Worm (Caenorhabditis elegans) whole organism, L2 larva: ENCODE measurements around the gene nlp-13.
"Not testable (repeated sequence)": the region's sequence is repeated elsewhere in the genome, so short reads cannot be mapped to it uniquely, and the experiment has no call there.

Experiments used
- F13H6.1 ChIP-seq: sonication (generic microtip); optimal IDR thresholded peaks from 2 replicates; lab custom pipeline; 2016; ENCODE audit warnings: missing genetic modification characterization, missing compliant biosample characterization
- R02D3.7 ChIP-seq: fragments of 150-350 bp; optimal IDR thresholded peaks from 2 replicates; lab custom pipeline; 2014; ENCODE audit warnings: missing biosample characterization, missing genetic modification characterization
- ZK546.5 ChIP-seq: sonication (generic microtip); optimal IDR thresholded peaks from 2 replicates; lab custom pipeline; 2017; ENCODE audit warnings: missing biosample characterization, missing genetic modification characterization
- alr-1 ChIP-seq: fragments of 150-350 bp; optimal IDR thresholded peaks from 2 replicates; lab custom pipeline; 2014; ENCODE audit warnings: missing biosample characterization, missing genetic modification characterization
- ama-1 ChIP-seq: fragments of 150-350 bp; optimal IDR thresholded peaks from 2 replicates; lab custom pipeline; 2018; ENCODE audit warnings: inconsistent platforms
- blmp-1 ChIP-seq: sonication (generic microtip); optimal IDR thresholded peaks from 2 replicates; lab custom pipeline; 2017; ENCODE audit warnings: missing genetic modification characterization, mild to moderate bottlenecking, missing compliant biosample characterization, antibody characterized with exemption, moderate library complexity; ENCODE audit not compliant: insufficient read depth
- ceh-16 ChIP-seq: fragments of 150-350 bp; optimal IDR thresholded peaks from 2 replicates; lab custom pipeline; 2014; ENCODE audit warnings: missing biosample characterization, missing genetic modification characterization
- ceh-82 ChIP-seq: fragments of 150-350 bp; optimal IDR thresholded peaks from 2 replicates; lab custom pipeline; 2014; ENCODE audit warnings: missing biosample characterization, missing genetic modification characterization
- crh-2 ChIP-seq: sonication (generic microtip); optimal IDR thresholded peaks from 2 replicates; lab custom pipeline; 2017; ENCODE audit warnings: missing biosample characterization, missing genetic modification characterization
- dmd-4 ChIP-seq: sonication (generic microtip); optimal IDR thresholded peaks from 2 replicates; lab custom pipeline; 2017; ENCODE audit warnings: missing biosample characterization, missing genetic modification characterization
- egl-27 ChIP-seq: sonication (generic microtip); optimal IDR thresholded peaks from 3 replicates; lab custom pipeline; 2017; ENCODE audit warnings: missing biosample characterization, missing genetic modification reagents, missing genetic modification characterization
- elt-1 ChIP-seq: fragments of 150-350 bp; optimal IDR thresholded peaks from 2 replicates; lab custom pipeline; 2014; ENCODE audit warnings: missing biosample characterization, missing genetic modification characterization
- elt-3 ChIP-seq: sonication (generic microtip); optimal IDR thresholded peaks from 2 replicates; lab custom pipeline; 2017; ENCODE audit warnings: missing biosample characterization, missing genetic modification characterization
- fos-1 ChIP-seq: fragments of 150-350 bp; optimal IDR thresholded peaks from 2 replicates; lab custom pipeline; 2014; ENCODE audit warnings: missing biosample characterization, missing genetic modification characterization
- lin-39 ChIP-seq: fragments of 150-350 bp; optimal IDR thresholded peaks from 2 replicates; lab custom pipeline; 2014; ENCODE audit warnings: missing biosample characterization, missing genetic modification reagents, missing genetic modification characterization
- mbf-1 ChIP-seq: sonication (generic microtip); optimal IDR thresholded peaks from 2 replicates; lab custom pipeline; 2017; ENCODE audit warnings: missing biosample characterization, missing genetic modification characterization
- mdl-1 ChIP-seq, 2 experiments: fragments of 150-350 bp in 1 of 2; sonication (generic microtip) in 1 of 2; optimal IDR thresholded peaks; 2 replicates each; lab custom pipeline; 2017; ENCODE audit warnings: missing biosample characterization in 2 of 2, missing genetic modification characterization in 2 of 2
- nhr-11 ChIP-seq: fragments of 150-350 bp; optimal IDR thresholded peaks from 2 replicates; lab custom pipeline; 2014; ENCODE audit warnings: missing biosample characterization, missing genetic modification characterization
- nhr-12 ChIP-seq: fragments of 150-350 bp; optimal IDR thresholded peaks from 2 replicates; lab custom pipeline; 2014; ENCODE audit warnings: missing biosample characterization, missing genetic modification characterization
- nhr-21 ChIP-seq: fragments of 150-350 bp; optimal IDR thresholded peaks from 2 replicates; lab custom pipeline; 2014; ENCODE audit warnings: missing biosample characterization, missing genetic modification characterization
- nhr-23 ChIP-seq: fragments of 150-350 bp; optimal IDR thresholded peaks from 2 replicates; lab custom pipeline; 2014; ENCODE audit warnings: missing biosample characterization, missing genetic modification reagents, missing genetic modification characterization
- nhr-237 ChIP-seq: fragments of 150-350 bp; optimal IDR thresholded peaks from 2 replicates; lab custom pipeline; 2014; ENCODE audit warnings: missing biosample characterization, missing genetic modification characterization
- nhr-25 ChIP-seq: fragments of 150-350 bp; sonication (generic microtip); optimal IDR thresholded peaks from 3 replicates; lab custom pipeline; 2014; ENCODE audit warnings: missing biosample characterization, missing genetic modification characterization
- nhr-6 ChIP-seq: fragments of 150-350 bp; optimal IDR thresholded peaks from 2 replicates; lab custom pipeline; 2014; ENCODE audit warnings: missing biosample characterization, missing genetic modification characterization
- peb-1 ChIP-seq: fragments of 150-350 bp; optimal IDR thresholded peaks from 2 replicates; lab custom pipeline; 2014; ENCODE audit warnings: missing biosample characterization, missing genetic modification characterization
- sem-4 ChIP-seq: fragments of 150-350 bp; optimal IDR thresholded peaks from 2 replicates; lab custom pipeline; 2014; ENCODE audit warnings: missing biosample characterization, missing genetic modification reagents, missing genetic modification characterization
- skn-1 ChIP-seq: sonication (generic microtip); optimal IDR thresholded peaks from 2 replicates; lab custom pipeline; 2017; ENCODE audit warnings: missing biosample characterization, missing genetic modification characterization
- sma-3 ChIP-seq: sonication (generic microtip); optimal IDR thresholded peaks from 2 replicates; lab custom pipeline; 2016; ENCODE audit warnings: missing genetic modification reagents, missing genetic modification characterization, missing compliant biosample characterization
- snpc-4 ChIP-seq: fragments of 150-350 bp; optimal IDR thresholded peaks from 2 replicates; lab custom pipeline; 2014; ENCODE audit warnings: missing biosample characterization, missing genetic modification characterization
- ztf-1 ChIP-seq: fragments of 200-800 bp; sonication (Bioruptor generic); conservative IDR thresholded peaks from 2 replicates; pipeline ENCODE4 v1.3.6; 2022; ENCODE audit warnings: missing genetic modification characterization, missing compliant biosample characterization
- ztf-11 ChIP-seq: sonication (generic microtip); optimal IDR thresholded peaks from 2 replicates; lab custom pipeline; 2017; ENCODE audit warnings: missing biosample characterization, missing genetic modification characterization
- ztf-4 ChIP-seq: fragments of 150-350 bp; optimal IDR thresholded peaks from 2 replicates; lab custom pipeline; 2014; ENCODE audit warnings: missing biosample characterization, missing genetic modification characterization

Gene nlp-13

DNA sequence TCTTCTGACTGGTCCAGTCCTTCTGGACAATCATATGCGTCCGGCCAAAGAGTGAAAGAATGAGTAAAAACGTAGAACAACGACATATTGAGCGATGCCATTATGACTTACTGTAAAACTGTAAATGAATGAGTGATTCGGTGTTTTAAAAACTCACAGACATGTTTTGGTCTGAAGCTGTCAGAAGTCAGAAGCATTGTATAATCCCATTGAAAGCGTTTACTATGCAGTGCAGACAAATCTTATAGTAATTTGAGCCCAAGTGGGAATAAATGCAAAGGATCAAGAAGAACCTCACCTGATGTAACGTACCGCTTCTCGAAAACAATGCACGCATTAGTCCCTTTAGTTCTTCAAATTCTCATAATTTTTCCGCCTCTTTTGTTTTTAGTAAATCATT is 23.9 kb downstream of the nlp-13 start, which contains the start of gene srt-3:
Gene srt-3, minus strand, starts transcription at position 101 of the 400 bp plus-strand sequence.
- no peak for TF ChIP-seq nhr-11 (tag; lab: Kevin White, UChicago)
- no peak for TF ChIP-seq skn-1 (tag; lab: Kevin White, UChicago)
- TF ChIP-seq egl-27, result no peak
- no peak for TF ChIP-seq nhr-6 (tag; lab: Kevin White, UChicago)
- TF ChIP-seq nhr-237, result no peak
- TF ChIP-seq R02D3.7 (tag; lab: Kevin White, UChicago), result no peak
- no peak for TF ChIP-seq blmp-1 (tag; lab: Kevin White, UChicago)
- no peak for TF ChIP-seq nhr-21 (tag; lab: Kevin White, UChicago)
- no peak for TF ChIP-seq ceh-82 (tag; lab: Kevin White, UChicago)
- no peak for TF ChIP-seq ama-1 (lab: Kevin White, UChicago)
- no peak for TF ChIP-seq snpc-4 (tag; lab: Kevin White, UChicago)
- no peak for TF ChIP-seq ZK546.5 (tag; lab: Kevin White, UChicago)
- no peak for TF ChIP-seq F13H6.1 (tag; lab: Kevin White, UChicago)

DNA sequence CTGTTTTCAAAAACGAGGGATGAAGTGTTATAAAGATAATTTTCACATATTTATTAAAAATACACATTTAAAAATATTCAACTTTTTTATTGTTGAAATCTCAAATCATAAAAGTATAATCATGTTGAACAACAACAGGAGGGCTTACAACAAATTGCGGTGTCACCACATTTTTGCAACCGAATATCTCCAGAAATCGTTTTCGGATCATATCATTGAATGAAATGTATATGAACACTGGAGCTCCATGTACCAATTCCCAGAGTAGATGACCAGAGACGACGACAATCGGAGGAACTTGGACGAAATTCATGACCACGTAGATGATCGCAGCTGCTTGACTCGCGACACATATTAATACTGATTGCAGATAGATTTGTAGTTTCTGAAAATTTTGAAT is 25.2 kb downstream of the nlp-13 start:
- TF ChIP-seq fos-1 (no peak), nhr-11 (tag; lab: Kevin White, UChicago) (no peak), ceh-82 (tag; lab: Kevin White, UChicago) (no peak), mbf-1 (tag; lab: Kevin White, UChicago) (no peak), skn-1 (tag; lab: Kevin White, UChicago) (no peak), crh-2 (tag; lab: Kevin White, UChicago) (no peak)

DNA sequence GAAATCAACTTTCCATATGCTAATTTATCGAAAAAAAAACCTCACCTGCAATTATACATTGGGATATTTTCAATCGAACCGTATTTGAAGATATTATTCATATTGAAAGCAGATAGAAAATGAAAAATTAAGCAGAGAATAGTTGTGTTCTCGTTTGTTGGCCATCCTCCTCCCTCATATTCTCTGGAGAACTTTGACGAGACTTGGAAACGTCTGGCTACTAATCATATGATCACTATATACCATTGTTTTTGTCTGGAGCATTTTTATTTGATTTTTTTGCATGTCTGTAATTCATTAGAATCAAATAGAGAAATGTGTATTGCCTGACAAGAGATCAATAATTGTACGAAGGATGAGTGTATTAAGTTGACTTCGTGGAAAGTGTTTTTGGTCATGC is 28.3 kb downstream of the nlp-13 start, which contains the start of gene srt-35:
Gene srt-35, minus strand, starts transcription at position 101 of the 400 bp plus-strand sequence.
- no peak for TF ChIP-seq dmd-4 (tag; lab: Kevin White, UChicago)
- no peak for TF ChIP-seq elt-3
- TF ChIP-seq ztf-11 (tag; lab: Kevin White, UChicago), result no peak
- no peak for TF ChIP-seq lin-39 (tag; lab: Kevin White, UChicago)
- TF ChIP-seq ztf-4 (tag; lab: Kevin White, UChicago), result no peak
- no peak for TF ChIP-seq peb-1 (tag; lab: Kevin White, UChicago)
- TF ChIP-seq, all 48 proteins: peak for 0

DNA sequence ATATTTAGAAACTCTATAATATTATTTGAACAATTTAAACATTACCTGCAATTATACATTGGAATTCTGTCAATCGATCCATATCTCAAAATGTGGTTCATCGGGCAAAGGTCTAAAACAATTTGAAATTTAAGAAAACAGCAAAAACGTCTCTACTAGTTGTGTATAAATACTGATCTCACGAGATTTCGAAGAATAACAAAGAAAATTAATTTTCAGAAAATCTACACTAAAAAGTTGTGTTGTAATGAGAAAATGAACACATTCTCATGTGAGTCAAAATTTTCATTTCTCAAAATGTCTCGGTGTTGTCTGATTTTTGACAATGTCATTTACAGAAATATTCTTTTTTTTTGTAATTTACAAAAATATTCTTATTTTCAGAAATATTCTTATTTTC is 32.0 kb downstream of the nlp-13 start, which contains the start of gene srt-36:
Gene srt-36, minus strand, starts transcription at position 101 of the 400 bp plus-strand sequence.
- TF ChIP-seq elt-1 (tag; lab: Kevin White, UChicago); ztf-1 (GFP tag; lab: Robert Waterston, UW); ceh-16 (tag; lab: Kevin White, UChicago): not testable (repeated sequence)

DNA sequence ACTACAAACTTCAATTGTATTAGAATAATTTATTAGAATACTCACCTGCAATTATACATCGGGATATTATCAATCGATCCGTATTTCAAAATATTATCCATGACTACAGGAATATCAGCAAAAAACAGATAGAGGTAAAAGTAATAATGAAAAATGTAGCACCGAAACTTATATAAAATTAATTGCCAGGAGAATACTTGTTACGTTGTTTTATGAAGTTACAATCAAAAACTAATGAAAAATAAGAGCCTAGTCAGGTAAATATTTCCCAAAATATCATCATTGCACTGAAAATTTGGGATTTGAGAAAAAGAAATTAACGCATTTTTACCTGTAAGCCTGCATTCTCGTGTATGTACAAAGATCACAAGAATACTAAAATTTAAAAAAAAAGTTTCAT is 35.0 kb downstream of the nlp-13 start, which contains the start of gene srt-38:
Gene srt-38, minus strand, starts transcription at position 101 of the 400 bp plus-strand sequence.
- TF ChIP-seq ZK546.5 (tag; lab: Kevin White, UChicago); mdl-1 (tag; optimal IDR thresholded peaks at IDR 0.05; lab: Kevin White, UChicago); nhr-237: not testable (repeated sequence)

DNA sequence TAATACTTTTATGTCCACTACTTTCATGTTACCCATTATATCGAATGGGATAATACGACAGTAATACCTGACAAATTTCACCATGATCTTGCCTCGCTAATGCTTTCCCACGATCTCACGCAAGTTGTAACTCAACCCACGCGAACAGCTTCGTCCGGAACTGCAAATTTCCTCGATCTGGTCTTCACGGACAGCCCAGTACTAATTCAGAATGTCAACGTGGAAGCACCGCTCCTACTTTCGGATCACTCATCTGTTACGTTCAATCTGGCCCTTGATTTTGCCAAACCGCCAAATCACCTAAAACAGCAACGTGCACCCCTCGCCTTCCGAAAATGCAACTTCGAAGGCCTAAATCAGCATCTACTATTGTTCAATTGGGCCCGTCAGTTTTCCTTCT is 37.2 kb downstream of the nlp-13 start:
- TF ChIP-seq nhr-237 (no peak), nhr-12 (tag; lab: Kevin White, UChicago) (no peak), mbf-1 (tag; lab: Kevin White, UChicago) (no peak), alr-1 (tag; lab: Kevin White, UChicago) (no peak), sma-3 (GFP tag; lab: Kevin White, UChicago) (no peak), ztf-1 (GFP tag; lab: Robert Waterston, UW) (no peak), sem-4 (tag; lab: Kevin White, UChicago) (no peak), ceh-82 (tag; lab: Kevin White, UChicago) (no peak)

DNA sequence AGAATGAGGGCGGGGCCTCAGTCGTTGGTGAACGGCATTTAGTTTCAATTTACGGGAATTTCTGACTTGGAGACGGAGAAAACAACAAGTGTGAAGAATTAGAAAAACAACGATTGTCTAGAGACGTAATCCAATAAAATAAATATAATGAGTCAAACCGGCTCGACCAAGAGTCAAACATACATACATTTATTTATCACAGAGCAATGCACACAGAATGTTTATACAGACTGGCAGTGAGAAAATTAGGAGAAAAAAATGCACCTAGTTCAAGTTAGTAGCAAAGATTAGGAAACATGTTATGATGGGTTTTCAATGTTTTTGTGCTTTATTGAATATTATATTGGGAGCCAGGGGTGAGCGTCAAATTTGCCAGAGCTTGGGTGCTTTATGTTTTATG is 42.5 kb downstream of the nlp-13 start, which contains the start of gene srt-20:
Gene srt-20, minus strand, starts transcription at position 101 of the 400 bp plus-strand sequence.
- TF ChIP-seq nhr-25, nhr-6, nhr-23 (tag; lab: Kevin White, UChicago): not testable (repeated sequence)
